Fruit fly (Drosophila melanogaster) whole organism, pupa: ENCODE results near the gene CG42553.
A peak's percentile ranks its signal among the peaks of the same experiment; 100 is the strongest.

Experiments used
- CG8159 ChIP-seq: fragments of 200-800 bp; sonication (Bioruptor generic); optimal IDR thresholded peaks from 3 replicates; lab custom pipeline; 2018; ENCODE audit warnings: missing biosample characterization, mild to moderate bottlenecking, missing genetic modification characterization, moderate library complexity
- Pif1B ChIP-seq: fragments of 200-800 bp; sonication (Bioruptor generic); optimal IDR thresholded peaks from 3 replicates; lab custom pipeline; 2016; ENCODE audit warnings: missing biosample characterization, missing genetic modification characterization

dm6 chr3L:851061-851460 is 17.2 kb downstream of the CG42553 start, which contains the start of gene Dci:
- TF ChIP-seq CG8159 (tag; lab: Kevin White, UChicago) (peak; percentile 43), Pif1B (no peak)
